Worm (Caenorhabditis elegans) whole organism, L4/young adult: Measurements from ENCODE around the gene T01D1.3.
A peak's percentile ranks its signal among the peaks of the same experiment; 100 is the strongest.

Experiments
- W03F9.2 ChIP-seq: fragments of 150-350 bp; optimal IDR thresholded peaks from 2 replicates; lab custom pipeline; 2014; ENCODE audit warnings: missing biosample characterization, missing genetic modification characterization
- dao-5 ChIP-seq: sonication (generic microtip); optimal IDR thresholded peaks from 2 replicates; lab custom pipeline; 2016; ENCODE audit warnings: missing genotype, missing genetic modification characterization, moderate library complexity, missing compliant biosample characterization
- him-1 ChIP-seq: sonication (generic microtip); optimal IDR thresholded peaks from 2 replicates; lab custom pipeline; 2016; ENCODE audit warnings: missing genotype, missing genetic modification reagents, missing genetic modification characterization, missing compliant biosample characterization

Gene T01D1.3

DNA sequence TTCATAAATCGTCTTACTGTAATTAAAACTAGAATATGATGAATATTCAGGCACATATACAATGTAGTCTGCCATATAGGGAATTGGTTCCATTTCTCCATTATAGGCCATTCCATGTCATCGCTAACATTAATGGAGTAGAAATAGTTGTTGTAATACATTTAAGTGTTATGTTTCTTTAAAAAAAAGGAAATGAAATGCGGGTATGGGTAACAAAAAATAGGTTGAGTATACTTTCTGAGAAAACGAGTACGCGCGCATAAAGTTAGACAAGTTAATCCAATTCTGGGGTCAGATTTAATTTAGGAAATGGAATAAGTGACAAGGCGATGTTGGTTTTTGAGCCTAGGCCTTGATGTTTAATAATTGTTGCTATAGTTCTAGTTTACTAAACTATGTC lies 2.1 kb downstream of the T01D1.3 start, which contains the start of gene T01D1.7:
TSS of gene T01D1.7 (minus strand) at position 101 of the 400 bp plus-strand sequence.
- TF ChIP-seq dao-5 (tag; lab: Kevin White, UChicago) = no peak
- TF ChIP-seq him-1 (tag; lab: Kevin White, UChicago) = no peak
- TF ChIP-seq W03F9.2 = no peak

DNA sequence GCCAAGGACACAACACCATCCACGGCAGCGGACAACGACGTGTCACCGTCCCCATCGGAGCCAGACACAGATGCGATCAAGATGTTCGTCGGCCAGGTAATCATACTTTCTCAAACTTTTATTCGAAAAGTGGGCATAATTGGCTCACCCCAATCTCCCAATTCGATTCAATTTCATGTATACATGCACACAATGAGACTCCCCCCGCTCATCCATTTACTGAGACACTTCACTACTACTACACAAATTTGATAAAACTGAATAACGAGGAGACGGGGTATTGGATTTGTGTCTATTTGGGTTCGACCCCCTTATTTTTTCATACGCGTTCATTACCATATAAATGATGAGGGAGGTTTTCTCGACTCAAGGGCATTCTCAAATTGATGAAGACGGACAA lies 12.5 kb downstream of the T01D1.3 start:
- TF ChIP-seq W03F9.2 = no peak
- TF ChIP-seq dao-5 (tag; lab: Kevin White, UChicago) = no peak
- TF ChIP-seq him-1 (tag; lab: Kevin White, UChicago) = no peak

DNA sequence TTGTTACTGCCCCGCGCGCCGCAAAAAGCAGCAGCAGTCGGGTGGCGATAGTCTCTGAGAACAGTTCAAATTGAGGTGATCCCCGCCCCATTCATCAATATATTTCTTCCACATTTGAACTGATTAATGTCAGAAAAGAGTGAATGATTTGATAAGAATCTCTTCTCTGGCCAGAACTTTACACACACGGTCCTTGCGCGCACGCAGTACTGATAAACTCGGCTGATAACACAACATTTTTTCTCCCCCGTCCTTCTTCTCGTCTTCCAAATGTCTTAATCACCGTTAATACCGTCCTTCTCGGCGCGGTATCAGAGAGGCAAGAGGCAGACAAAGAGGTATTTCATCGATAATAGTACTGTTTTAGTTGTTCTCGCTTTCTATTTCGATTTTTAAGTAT lies 13.6 kb downstream of the T01D1.3 start, which contains the start of gene etr-1:
TSS of gene etr-1 (plus strand) at position 193 of the 400 bp plus-strand sequence.
- no peak for TF ChIP-seq him-1 (tag; lab: Kevin White, UChicago)
- no peak for TF ChIP-seq W03F9.2
- TF ChIP-seq dao-5 (tag; lab: Kevin White, UChicago) = no peak

ce11 chrII:161275-161674 lies 14.5 kb downstream of the T01D1.3 start:
- TF ChIP-seq dao-5 (tag; lab: Kevin White, UChicago) = no peak
- TF ChIP-seq W03F9.2 = no peak
- no peak for TF ChIP-seq him-1 (tag; lab: Kevin White, UChicago)

ce11 chrII:160561-161123 lies 15.1 kb downstream of the T01D1.3 start:
- TF ChIP-seq dao-5 (tag; lab: Kevin White, UChicago) (no peak), him-1 (tag; lab: Kevin White, UChicago) (no peak), W03F9.2 (no peak)

DNA sequence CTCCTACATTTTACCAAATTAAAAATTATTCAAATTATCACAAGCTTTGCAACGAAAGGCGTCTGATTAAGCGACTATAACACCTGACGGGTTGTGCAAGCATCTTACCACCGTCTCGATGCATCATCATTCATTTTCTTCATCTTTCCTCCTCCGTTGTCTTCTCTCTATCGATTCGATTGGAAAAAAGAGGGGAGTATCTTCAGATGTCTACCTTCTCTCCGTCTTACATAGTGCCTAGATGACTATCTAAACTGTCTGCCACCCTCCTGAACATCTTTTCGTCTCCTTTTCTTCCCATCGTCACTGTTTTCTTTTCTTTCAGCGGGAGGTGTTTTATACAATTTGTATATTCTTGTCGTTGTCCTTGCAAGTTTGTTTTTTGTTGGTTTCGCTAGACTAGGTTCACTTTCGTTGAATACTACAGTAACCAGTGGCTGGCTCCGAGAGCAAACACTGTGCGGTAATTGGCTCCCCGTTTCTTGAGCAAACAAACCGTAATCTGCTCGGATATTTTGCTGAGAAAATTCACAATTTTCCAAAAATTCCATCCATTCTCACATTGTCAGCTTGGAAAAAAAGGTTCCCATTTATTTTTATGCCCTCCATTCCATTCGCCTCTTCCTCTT lies 16.4 kb downstream of the T01D1.3 start:
- TF ChIP-seq him-1 (tag; lab: Kevin White, UChicago) (no peak), dao-5 (tag; lab: Kevin White, UChicago) (no peak), W03F9.2 (peak; percentile 3)

ce11 chrII:158004-158731 lies 17.6 kb downstream of the T01D1.3 start:
- TF ChIP-seq him-1 (tag; lab: Kevin White, UChicago) = no peak
- TF ChIP-seq dao-5 (tag; lab: Kevin White, UChicago) = no peak
- TF ChIP-seq W03F9.2 = no peak

DNA sequence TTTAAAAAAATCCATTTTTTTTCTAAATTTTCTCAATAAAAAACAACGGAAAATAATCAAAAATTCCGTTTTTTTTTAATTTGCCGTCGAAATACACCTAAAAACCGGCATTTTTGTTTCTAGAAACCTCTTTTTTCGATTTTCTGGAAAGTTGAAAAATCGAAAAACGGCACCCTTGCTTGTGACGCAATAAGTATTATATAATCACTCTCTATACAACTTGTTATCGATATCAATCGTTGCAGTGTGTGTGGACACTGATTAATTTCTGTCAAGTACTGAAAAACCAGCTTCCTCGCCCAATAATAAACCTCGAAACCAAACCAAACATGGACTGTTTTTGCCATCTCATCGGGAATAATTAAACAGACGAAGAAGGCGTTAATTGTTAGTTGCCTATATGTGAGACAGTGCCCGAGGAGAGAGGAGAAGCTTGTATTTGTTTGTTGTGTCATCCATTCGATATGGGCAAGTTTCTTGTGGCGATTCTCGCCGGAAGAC lies 18.7 kb downstream of the T01D1.3 start:
- TF ChIP-seq W03F9.2 = no peak
- TF ChIP-seq him-1 (tag; lab: Kevin White, UChicago) = no peak
- TF ChIP-seq dao-5 (tag; lab: Kevin White, UChicago) = no peak

- peak; percentile 73 for TF ChIP-seq him-1 (tag; lab: Kevin White, UChicago)
- no peak for TF ChIP-seq dao-5 (tag; lab: Kevin White, UChicago)
- TF ChIP-seq W03F9.2 = peak; percentile 90
Measured at ce11 chrII:155904-156303, 19.9 kb downstream of the T01D1.3 start, which contains the start of gene mrpl-28. TSS of gene mrpl-28 (minus strand) at chrII:156009.

DNA sequence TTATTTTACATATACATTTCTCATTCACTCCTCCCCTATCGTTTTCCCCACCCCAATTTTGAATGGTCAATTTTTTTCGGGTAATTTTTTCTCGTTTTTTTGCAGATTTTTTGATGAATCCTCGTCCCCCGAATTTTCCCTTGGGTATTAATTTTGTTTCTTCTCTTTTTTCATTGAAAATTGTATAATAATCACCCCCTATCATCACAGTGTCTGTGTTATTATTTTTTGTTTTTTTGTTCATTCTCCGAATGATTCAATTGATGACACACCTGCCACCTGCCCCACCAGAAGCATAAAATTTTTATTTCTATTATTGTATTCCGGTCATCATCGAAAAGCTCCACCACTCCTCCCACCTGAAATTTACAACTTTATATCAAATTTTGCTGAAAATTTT lies 23.5 kb downstream of the T01D1.3 start, which contains the start of gene T25D3.3:
TSS of gene T25D3.3 (plus strand) at position 301 of the 400 bp plus-strand sequence.
- TF ChIP-seq W03F9.2 (no peak), dao-5 (tag; lab: Kevin White, UChicago) (no peak), him-1 (tag; lab: Kevin White, UChicago) (no peak)

DNA sequence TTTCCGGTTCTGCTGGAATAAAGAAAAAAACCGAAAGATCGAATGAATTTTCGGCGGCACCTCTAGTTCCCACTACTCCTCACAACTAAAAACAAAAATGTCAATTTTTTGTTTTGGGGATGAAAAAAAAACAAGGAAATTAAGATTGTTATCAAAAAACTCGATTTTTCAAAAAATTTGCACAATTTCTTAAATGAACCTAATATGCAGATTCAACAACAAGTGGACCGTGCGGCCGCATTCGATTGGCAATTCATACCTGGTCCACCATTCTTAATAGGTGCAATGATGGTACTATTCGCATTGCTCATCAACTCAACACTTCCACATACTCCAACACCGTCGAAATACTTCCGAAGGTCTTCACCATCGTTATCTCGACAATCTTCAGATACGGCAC lies 24.3 kb downstream of the T01D1.3 start:
- TF ChIP-seq dao-5 (tag; lab: Kevin White, UChicago) (no peak), him-1 (tag; lab: Kevin White, UChicago) (no peak), W03F9.2 (no peak)

DNA sequence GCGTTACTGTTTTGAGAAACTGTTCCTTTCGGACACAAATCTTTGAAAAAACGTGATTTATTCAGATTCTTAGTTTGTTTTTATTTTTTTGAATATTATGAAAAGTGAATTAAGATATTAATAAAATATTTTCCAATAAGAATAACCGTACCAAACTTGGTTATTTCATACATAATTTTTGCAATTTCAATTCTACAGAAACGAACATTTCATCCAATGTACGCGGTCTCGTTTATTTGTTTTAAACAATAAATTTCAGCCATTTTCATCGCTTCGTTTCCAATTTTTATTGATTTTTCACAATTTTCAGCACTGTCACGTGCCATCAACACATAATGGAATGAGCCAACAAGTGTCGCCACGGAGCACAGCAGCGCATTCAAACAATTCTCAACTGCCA lies 28.8 kb downstream of the T01D1.3 start, which contains the start of gene T25D3.4:
TSS of gene T25D3.4 (plus strand) at position 301 of the 400 bp plus-strand sequence.
- TF ChIP-seq W03F9.2 = no peak
- TF ChIP-seq dao-5 (tag; lab: Kevin White, UChicago) = no peak
- no peak for TF ChIP-seq him-1 (tag; lab: Kevin White, UChicago)

- TF ChIP-seq W03F9.2 (no peak), dao-5 (tag; lab: Kevin White, UChicago) (no peak), him-1 (tag; lab: Kevin White, UChicago) (no peak)
Measured at ce11 chrII:135166-135565, 40.6 kb downstream of the T01D1.3 start, which contains the start of gene K10B4.1. TSS of gene K10B4.1 (plus strand) at chrII:135466.
